Fruit fly (Drosophila melanogaster): ENCODE results near the gene dati.

dm6 chr4:359759-360290 is 35.6 kb downstream of the dati start, which contains the start of gene Hcf:
- TF ChIP-seq CG8478 (optimal IDR thresholded peaks at IDR 0.05) (no peak), EcR (GFP tag; optimal IDR thresholded peaks at IDR 0.05) (no peak), Dll (optimal IDR thresholded peaks at IDR 0.05) (no peak)

Measured in whole organism.